Fruit fly (Drosophila melanogaster): ENCODE measurements around the gene RASSF8.

RASSF8 gene

DNA sequence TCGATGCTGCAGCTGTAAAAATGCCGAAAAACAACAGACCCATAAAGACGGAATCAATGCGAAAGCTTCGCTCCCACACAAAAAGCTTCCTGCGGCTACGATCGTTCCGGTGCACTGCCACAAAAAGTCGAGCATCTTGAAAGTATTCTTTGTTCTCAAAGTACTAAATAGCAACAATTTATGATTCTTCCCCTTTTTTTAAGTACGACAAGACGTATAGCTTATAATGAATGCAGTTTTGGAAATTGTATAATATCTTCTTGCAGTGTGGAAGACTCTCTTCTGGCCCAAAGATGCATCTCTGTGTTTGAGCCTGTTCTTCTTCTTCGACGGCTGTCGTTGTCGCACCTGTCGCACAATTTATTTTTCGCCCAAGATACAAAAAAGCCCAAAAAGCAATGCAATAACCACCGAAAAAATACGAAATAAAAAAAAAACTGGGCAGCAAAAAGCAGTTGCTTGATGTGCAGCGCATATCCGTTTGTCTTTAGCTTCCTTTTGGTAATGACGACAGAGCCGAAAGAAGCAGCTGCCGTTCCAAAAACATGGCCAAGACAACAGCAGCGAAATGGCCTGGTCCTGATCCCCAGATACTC is 27.6 kb upstream of the RASSF8 start:
- TF ChIP-seq br (GFP tag; optimal IDR thresholded peaks at IDR 0.05) (peak; percentile 86), HLH106 (tag; optimal IDR thresholded peaks at IDR 0.05) (peak; percentile 89), Abd-B (GFP tag; optimal IDR thresholded peaks at IDR 0.05) (no peak), pan (optimal IDR thresholded peaks at IDR 0.05) (no peak), brk (GFP tag; optimal IDR thresholded peaks at IDR 0.05) (peak; percentile 57), Hr83 (GFP tag; optimal IDR thresholded peaks at IDR 0.05; ENCODE audit: poor library complexity, severe bottlenecking) (no peak), fru (GFP tag; optimal IDR thresholded peaks at IDR 0.05) (peak; percentile 90), dmrt93B (GFP tag; optimal IDR thresholded peaks at IDR 0.05) (peak; percentile 67), Rel (GFP tag; optimal IDR thresholded peaks at IDR 0.05) (peak; percentile 57), Rel (tag; optimal IDR thresholded peaks at IDR 0.05) (peak; percentile 61), ey (GFP tag; optimal IDR thresholded peaks at IDR 0.05) (peak; percentile 89), rgr (GFP tag; optimal IDR thresholded peaks at IDR 0.05) (peak; percentile 87), CrebA (GFP tag; optimal IDR thresholded peaks at IDR 0.05; ENCODE audit: borderline replicate concordance) (no peak), usp (GFP tag; optimal IDR thresholded peaks at IDR 0.05) (no peak), foxo (GFP tag; optimal IDR thresholded peaks at IDR 0.05) (peak in 1 of 2 experiments; percentile 87), sage (GFP tag; optimal IDR thresholded peaks at IDR 0.05) (peak; percentile 72), psq (GFP tag; optimal IDR thresholded peaks at IDR 0.05) (peak; percentile 75), OdsH (GFP tag; optimal IDR thresholded peaks at IDR 0.05) (peak; percentile 87), dsf (GFP tag; optimal IDR thresholded peaks at IDR 0.05; ENCODE audit: borderline replicate concordance) (no peak), h (GFP tag; optimal IDR thresholded peaks at IDR 0.05) (peak; percentile 88), Sp1 (GFP tag; optimal IDR thresholded peaks at IDR 0.05) (peak; percentile 86), CG9705 (GFP tag; optimal IDR thresholded peaks at IDR 0.05) (peak; percentile 67), Dfd (GFP tag; optimal IDR thresholded peaks at IDR 0.05) (no peak), Hnf4 (GFP tag; optimal IDR thresholded peaks at IDR 0.05) (peak; percentile 84), CG32264 (GFP tag; optimal IDR thresholded peaks at IDR 0.05) (peak; percentile 70), GATAd (GFP tag; optimal IDR thresholded peaks at IDR 0.05) (no peak), woc (GFP tag; optimal IDR thresholded peaks at IDR 0.05) (peak; percentile 78)

DNA sequence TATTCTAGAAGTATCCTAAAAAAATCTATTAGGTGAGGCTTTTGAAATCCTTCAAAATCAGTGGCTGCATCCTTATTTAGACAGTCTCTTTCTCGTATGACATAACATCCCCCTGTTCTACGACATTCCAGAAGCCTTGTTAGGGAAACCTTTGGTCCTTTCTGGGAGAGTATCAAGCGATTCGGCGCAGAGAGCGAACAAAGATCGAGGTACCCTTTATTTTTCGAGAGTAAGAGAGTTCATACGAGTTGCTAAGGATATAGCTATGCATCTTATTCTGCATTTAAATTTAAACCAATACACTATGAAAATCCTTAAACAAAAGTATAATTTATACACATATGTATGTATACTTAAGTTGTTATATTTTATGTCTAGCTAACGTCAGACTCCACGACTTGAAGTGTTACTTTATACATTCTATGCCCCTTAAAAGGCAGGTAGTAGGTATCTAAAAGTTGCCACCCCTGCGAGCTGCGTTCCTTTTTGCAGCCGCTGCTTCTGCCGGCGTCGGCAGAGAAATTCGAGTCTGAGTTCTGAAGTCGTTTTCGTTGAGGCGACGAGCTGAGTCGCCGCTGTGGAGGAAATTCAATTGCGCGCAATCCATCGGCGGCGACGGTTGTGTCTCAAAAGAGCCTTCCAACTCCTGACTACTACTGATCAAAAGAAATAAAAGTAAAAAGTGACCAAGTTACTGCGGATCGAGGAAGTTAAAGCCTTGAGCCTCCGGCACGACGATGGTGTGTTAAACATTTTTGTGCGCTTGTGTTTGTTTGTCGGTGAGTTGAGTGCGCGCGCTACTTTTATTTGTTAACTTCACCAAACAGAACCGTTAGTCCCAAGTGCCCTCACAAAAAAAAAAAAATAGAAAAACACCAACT is 24.1 kb upstream of the RASSF8 start, which contains the start of gene jigr1:
jigr1 (plus strand) TSS at position 550 of the 881 bp plus-strand sequence.
- TF ChIP-seq tai (GFP tag; optimal IDR thresholded peaks at IDR 0.05) (no peak), dl (GFP tag; optimal IDR thresholded peaks at IDR 0.05; ENCODE audit: insufficient read depth in 1 of 2, partially characterized antibody in 2 of 2) (no peak), GATAd (GFP tag; optimal IDR thresholded peaks at IDR 0.05) (no peak), h (GFP tag; optimal IDR thresholded peaks at IDR 0.05) (peak; percentile 83), N (GFP tag; optimal IDR thresholded peaks at IDR 0.05) (no peak), brk (GFP tag; optimal IDR thresholded peaks at IDR 0.05) (peak; percentile 52), fru (GFP tag; optimal IDR thresholded peaks at IDR 0.05) (peak; percentile 77), sage (GFP tag; optimal IDR thresholded peaks at IDR 0.05) (peak; percentile 68), CG32264 (GFP tag; optimal IDR thresholded peaks at IDR 0.05) (peak; percentile 12), CG9705 (GFP tag; optimal IDR thresholded peaks at IDR 0.05) (peak; percentile 43), lola (GFP tag; optimal IDR thresholded peaks at IDR 0.05) (no peak), Jra (GFP tag; optimal IDR thresholded peaks at IDR 0.05) (no peak), foxo (GFP tag; optimal IDR thresholded peaks at IDR 0.05) (peak in 1 of 2 experiments; percentile 80), jim (GFP tag; optimal IDR thresholded peaks at IDR 0.05) (no peak), sv (GFP tag; optimal IDR thresholded peaks at IDR 0.05) (peak; percentile 8), usp (GFP tag; optimal IDR thresholded peaks at IDR 0.05) (no peak), psq (GFP tag; optimal IDR thresholded peaks at IDR 0.05) (peak; percentile 60), Vsx2 (GFP tag; optimal IDR thresholded peaks at IDR 0.05; ENCODE audit: partially characterized antibody) (no peak), Rel (GFP tag; optimal IDR thresholded peaks at IDR 0.05) (peak; percentile 26), Rel (tag; optimal IDR thresholded peaks at IDR 0.05) (peak; percentile 21), Dif (GFP tag; optimal IDR thresholded peaks at IDR 0.05; ENCODE audit: partially characterized antibody) (peak; percentile 64), br (GFP tag; optimal IDR thresholded peaks at IDR 0.05) (peak; percentile 68), pan (optimal IDR thresholded peaks at IDR 0.05) (peak; percentile 61), Hnf4 (GFP tag; optimal IDR thresholded peaks at IDR 0.05) (peak; percentile 24), Sp1 (GFP tag; optimal IDR thresholded peaks at IDR 0.05) (peak; percentile 78), dmrt93B (GFP tag; optimal IDR thresholded peaks at IDR 0.05) (peak; percentile 51), Abd-B (GFP tag; optimal IDR thresholded peaks at IDR 0.05) (no peak), Dfd (GFP tag; optimal IDR thresholded peaks at IDR 0.05) (no peak), Hr78 (GFP tag; optimal IDR thresholded peaks at IDR 0.05) (no peak), dsf (GFP tag; optimal IDR thresholded peaks at IDR 0.05; ENCODE audit: borderline replicate concordance) (no peak), rgr (GFP tag; optimal IDR thresholded peaks at IDR 0.05) (peak; percentile 61), CrebA (GFP tag; optimal IDR thresholded peaks at IDR 0.05; ENCODE audit: borderline replicate concordance) (no peak), Hr83 (GFP tag; optimal IDR thresholded peaks at IDR 0.05; ENCODE audit: poor library complexity, severe bottlenecking) (peak; percentile 20), HLH106 (tag; optimal IDR thresholded peaks at IDR 0.05) (peak; percentile 67), ey (GFP tag; optimal IDR thresholded peaks at IDR 0.05) (peak; percentile 71), OdsH (GFP tag; optimal IDR thresholded peaks at IDR 0.05) (peak; percentile 79), Mio (GFP tag; optimal IDR thresholded peaks at IDR 0.05) (no peak), Myc (optimal IDR thresholded peaks at IDR 0.05) (no peak), woc (GFP tag; optimal IDR thresholded peaks at IDR 0.05) (peak; percentile 93)
